Fruit fly (Drosophila melanogaster) whole organism, pupa: ENCODE measurements around the gene CG12607.

Source experiments
- CG15710 ChIP-seq: fragments of 200-800 bp; sonication (Bioruptor generic); optimal IDR thresholded peaks from 2 replicates; lab custom pipeline; 2018; ENCODE audit warnings: missing biosample characterization, mild to moderate bottlenecking, missing genetic modification characterization, moderate library complexity
- CG34367 ChIP-seq: fragments of 200-800 bp; sonication (Bioruptor generic); optimal IDR thresholded peaks from 2 replicates; lab custom pipeline; 2018; ENCODE audit warnings: missing biosample characterization, mild to moderate bottlenecking, missing genetic modification characterization
- CG8159 ChIP-seq: fragments of 200-800 bp; sonication (Bioruptor generic); optimal IDR thresholded peaks from 3 replicates; lab custom pipeline; 2018; ENCODE audit warnings: missing biosample characterization, mild to moderate bottlenecking, missing genetic modification characterization, moderate library complexity
- CG8301 ChIP-seq: fragments of 200-800 bp; sonication (Bioruptor generic); optimal IDR thresholded peaks from 2 replicates; lab custom pipeline; 2018; ENCODE audit warnings: missing biosample characterization, mild to moderate bottlenecking, missing genetic modification characterization
- CG9948 ChIP-seq: fragments of 200-800 bp; sonication (Bioruptor generic); optimal IDR thresholded peaks from 2 replicates; lab custom pipeline; 2018; ENCODE audit warnings: missing biosample characterization, mild to moderate bottlenecking, missing genetic modification characterization, moderate library complexity
- D1 ChIP-seq: fragments of 200-800 bp; sonication (Bioruptor generic); optimal IDR thresholded peaks from 2 replicates; lab custom pipeline; 2018; ENCODE audit warnings: missing biosample characterization, mild to moderate bottlenecking, missing genetic modification characterization, moderate library complexity
- EcR ChIP-seq: fragments of 200-800 bp; sonication (Bioruptor generic); optimal IDR thresholded peaks from 3 replicates; lab custom pipeline; 2019; ENCODE audit warnings: missing biosample characterization, missing genetic modification characterization, mild to moderate bottlenecking, moderate library complexity, missing genetic modification reagents
- Ets98B ChIP-seq: fragments of 200-800 bp; sonication (Bioruptor generic); IDR thresholded peaks from 2 replicates; pipeline ENCODE4 v1.3.6; 2022; ENCODE audit warnings: missing biosample characterization, missing genetic modification characterization
- Pif1A ChIP-seq: fragments of 200-800 bp; sonication (Bioruptor generic); optimal IDR thresholded peaks from 3 replicates; lab custom pipeline; 2016; ENCODE audit warnings: missing biosample characterization, missing genetic modification characterization
- Snoo ChIP-seq: fragments of 200-800 bp; sonication (Bioruptor generic); optimal IDR thresholded peaks from 3 replicates; lab custom pipeline; 2017; ENCODE audit warnings: missing biosample characterization, mild to moderate bottlenecking, missing genetic modification characterization, inconsistent platforms
- fd96Ca ChIP-seq: fragments of 200-800 bp; sonication (Bioruptor generic); IDR thresholded peaks from 3 replicates; pipeline ENCODE4 v1.3.6; 2022; ENCODE audit warnings: missing biosample characterization, missing genetic modification characterization
- gl ChIP-seq: fragments of 200-800 bp; sonication (Bioruptor generic); optimal IDR thresholded peaks from 2 replicates; lab custom pipeline; 2018; ENCODE audit warnings: missing biosample characterization, mild to moderate bottlenecking, missing genetic modification characterization

- TF ChIP-seq CG9948 (tag; lab: Kevin White, UChicago), result no peak
- no peak for TF ChIP-seq CG15710 (tag; lab: Kevin White, UChicago)
- TF ChIP-seq CG34367, result no peak
- peak; percentile 88 for TF ChIP-seq EcR (GFP tag; lab: Kevin White, UChicago)
- TF ChIP-seq CG8301 (tag; lab: Kevin White, UChicago), result no peak
- TF ChIP-seq D1 (tag; lab: Kevin White, UChicago), result no peak
- no peak for TF ChIP-seq gl (tag; lab: Kevin White, UChicago)
- no peak for TF ChIP-seq Pif1A (GFP tag; lab: Kevin White, UChicago)
- TF ChIP-seq CG8159 (tag; lab: Kevin White, UChicago), result no peak
- TF ChIP-seq Snoo, result no peak
- no peak for TF ChIP-seq fd96Ca
- no peak for TF ChIP-seq Ets98B
These were observed 47.2 kb downstream of the CG12607 start for dm6 chr3L:4493609-4494008.
